Worm (Caenorhabditis elegans) whole organism, late embryonic: Measurements from ENCODE around the gene C02H6.3.

ENCODE experiments used
- Y22D7AL.16 ChIP-seq: sonication (generic microtip); optimal IDR thresholded peaks from 2 replicates; lab custom pipeline; 2016; ENCODE audit warnings: missing genetic modification characterization, missing compliant biosample characterization
- ahr-1 ChIP-seq: sonication (generic microtip); optimal IDR thresholded peaks from 2 replicates; lab custom pipeline; 2016; ENCODE audit warnings: missing genetic modification characterization, missing compliant biosample characterization
- ama-1 ChIP-seq: fragments of 150-350 bp; optimal IDR thresholded peaks from 2 replicates; lab custom pipeline; 2014
- ceh-14 ChIP-seq: sonication (generic microtip); optimal IDR thresholded peaks from 2 replicates; lab custom pipeline; 2016; ENCODE audit warnings: missing genotype, missing genetic modification characterization, missing compliant biosample characterization
- ceh-18 ChIP-seq: sonication (generic microtip); optimal IDR thresholded peaks from 2 replicates; lab custom pipeline; 2016; ENCODE audit warnings: missing genetic modification characterization, missing compliant biosample characterization
- ceh-2 ChIP-seq: sonication (generic microtip); optimal IDR thresholded peaks from 2 replicates; lab custom pipeline; 2016; ENCODE audit warnings: missing genotype, missing genetic modification characterization, missing compliant biosample characterization
- ceh-22 ChIP-seq: sonication (generic microtip); optimal IDR thresholded peaks from 2 replicates; lab custom pipeline; 2017; ENCODE audit warnings: missing biosample characterization, missing genetic modification characterization
- ceh-24 ChIP-seq: sonication (generic microtip); optimal IDR thresholded peaks from 2 replicates; lab custom pipeline; 2016; ENCODE audit warnings: mild to moderate bottlenecking, missing genetic modification characterization, missing compliant biosample characterization
- ceh-30 ChIP-seq: fragments of 150-350 bp; optimal IDR thresholded peaks from 2 replicates; lab custom pipeline; 2014; ENCODE audit warnings: missing biosample characterization, missing genetic modification characterization
- ceh-45 ChIP-seq: fragments of 200-800 bp; sonication (Bioruptor generic); IDR thresholded peaks from 2 replicates; pipeline ENCODE4 v1.3.6; 2022; ENCODE audit warnings: missing genetic modification reagents, missing genetic modification characterization, missing compliant biosample characterization
- ceh-6 ChIP-seq: fragments of 200-800 bp; sonication (Bioruptor generic); optimal IDR thresholded peaks from 2 replicates; lab custom pipeline; 2018; ENCODE audit warnings: mild to moderate bottlenecking, missing genetic modification characterization, missing compliant biosample characterization
- ceh-9 ChIP-seq: sonication (generic microtip); optimal IDR thresholded peaks from 2 replicates; lab custom pipeline; 2016; ENCODE audit warnings: mild to moderate bottlenecking, missing genetic modification characterization, inconsistent platforms, missing compliant biosample characterization
- elt-4 ChIP-seq: sonication (generic microtip); optimal IDR thresholded peaks from 2 replicates; lab custom pipeline; 2016; ENCODE audit warnings: missing genetic modification characterization, missing compliant biosample characterization
- ets-4 ChIP-seq: sonication (generic microtip); optimal IDR thresholded peaks from 2 replicates; lab custom pipeline; 2016; ENCODE audit warnings: missing genetic modification characterization, missing compliant biosample characterization
- fkh-10 ChIP-seq: fragments of 150-350 bp; optimal IDR thresholded peaks from 2 replicates; lab custom pipeline; 2014; ENCODE audit warnings: missing biosample characterization, missing genetic modification reagents, missing genetic modification characterization
- fkh-6 ChIP-seq: sonication (generic microtip); optimal IDR thresholded peaks from 2 replicates; lab custom pipeline; 2016; ENCODE audit warnings: missing genetic modification characterization, missing compliant biosample characterization
- hlh-13 ChIP-seq: fragments of 200-800 bp; sonication (Bioruptor generic); optimal IDR thresholded peaks from 2 replicates; lab custom pipeline; 2018; ENCODE audit warnings: mild to moderate bottlenecking, missing genetic modification characterization, missing compliant biosample characterization
- hlh-15 ChIP-seq: sonication (generic microtip); optimal IDR thresholded peaks from 2 replicates; lab custom pipeline; 2016; ENCODE audit warnings: missing genetic modification characterization, missing compliant biosample characterization
- hlh-30 ChIP-seq: sonication (generic microtip); optimal IDR thresholded peaks from 2 replicates; lab custom pipeline; 2017; ENCODE audit warnings: antibody characterized with exemption, missing genetic modification characterization, missing compliant biosample characterization; ENCODE audit not compliant: insufficient read depth
- hlh-8 ChIP-seq: sonication (generic microtip); optimal IDR thresholded peaks from 2 replicates; lab custom pipeline; 2016; ENCODE audit warnings: missing genotype, missing genetic modification characterization, missing compliant biosample characterization
- lim-6 ChIP-seq: sonication (generic microtip); optimal IDR thresholded peaks from 2 replicates; lab custom pipeline; 2016; ENCODE audit warnings: missing genetic modification characterization, missing compliant biosample characterization
- lin-11 ChIP-seq: fragments of 200-800 bp; sonication (Bioruptor generic); optimal IDR thresholded peaks from 2 replicates; lab custom pipeline; 2018; ENCODE audit warnings: mild to moderate bottlenecking, missing genetic modification characterization, missing compliant biosample characterization
- mec-3 ChIP-seq: sonication (generic microtip); optimal IDR thresholded peaks from 2 replicates; lab custom pipeline; 2016; ENCODE audit warnings: borderline replicate concordance, missing genetic modification characterization, missing compliant biosample characterization
- nhr-232 ChIP-seq: sonication (generic microtip); optimal IDR thresholded peaks from 2 replicates; lab custom pipeline; 2016; ENCODE audit warnings: missing genetic modification characterization, missing compliant biosample characterization
- npax-4 ChIP-seq: sonication (generic microtip); optimal IDR thresholded peaks from 2 replicates; lab custom pipeline; 2016; ENCODE audit warnings: missing genetic modification characterization, missing compliant biosample characterization
- odd-2 ChIP-seq: sonication (generic microtip); optimal IDR thresholded peaks from 2 replicates; lab custom pipeline; 2017; ENCODE audit warnings: antibody characterized with exemption, mild to moderate bottlenecking, missing genetic modification characterization, missing compliant biosample characterization
- pat-9 ChIP-seq: fragments of 200-800 bp; sonication (Bioruptor generic); optimal IDR thresholded peaks from 2 replicates; lab custom pipeline; 2018; ENCODE audit warnings: mild to moderate bottlenecking, missing genetic modification characterization, moderate library complexity, missing compliant biosample characterization
- pax-1 ChIP-seq: fragments of 150-350 bp; optimal IDR thresholded peaks from 2 replicates; lab custom pipeline; 2014; ENCODE audit warnings: missing biosample characterization, missing genetic modification characterization
- pha-4 ChIP-seq: fragments of 150-350 bp; optimal IDR thresholded peaks from 2 replicates; lab custom pipeline; 2018; ENCODE audit warnings: missing biosample characterization, missing genetic modification reagents, missing genetic modification characterization
- pqm-1 ChIP-seq: sonication (generic microtip); optimal IDR thresholded peaks from 2 replicates; lab custom pipeline; 2016; ENCODE audit warnings: missing genetic modification characterization, missing compliant biosample characterization
- pros-1 ChIP-seq: fragments of 150-350 bp; optimal IDR thresholded peaks from 2 replicates; lab custom pipeline; 2014; ENCODE audit warnings: missing biosample characterization, missing genetic modification reagents, missing genetic modification characterization
- ref-2 ChIP-seq: sonication (generic microtip); optimal IDR thresholded peaks from 2 replicates; lab custom pipeline; 2016; ENCODE audit warnings: missing genetic modification characterization, missing compliant biosample characterization
- rnt-1 ChIP-seq: sonication (generic microtip); optimal IDR thresholded peaks from 2 replicates; lab custom pipeline; 2016; ENCODE audit warnings: missing genetic modification characterization, missing compliant biosample characterization
- syd-9 ChIP-seq: sonication (generic microtip); optimal IDR thresholded peaks from 2 replicates; lab custom pipeline; 2016; ENCODE audit warnings: mild to moderate bottlenecking, missing genetic modification characterization, moderate library complexity, missing compliant biosample characterization
- tbx-7 ChIP-seq: sonication (generic microtip); optimal IDR thresholded peaks from 2 replicates; lab custom pipeline; 2016; ENCODE audit warnings: missing genotype, missing genetic modification characterization, missing compliant biosample characterization
- ttx-3 ChIP-seq: sonication (generic microtip); optimal IDR thresholded peaks from 2 replicates; lab custom pipeline; 2016; ENCODE audit warnings: missing genetic modification reagents, missing genetic modification characterization, missing compliant biosample characterization
- unc-42 ChIP-seq: sonication (generic microtip); optimal IDR thresholded peaks from 2 replicates; lab custom pipeline; 2016; ENCODE audit warnings: missing genotype, missing genetic modification characterization, missing compliant biosample characterization
- unc-86 ChIP-seq: sonication (generic microtip); optimal IDR thresholded peaks from 2 replicates; lab custom pipeline; 2016; ENCODE audit warnings: missing genetic modification characterization, missing compliant biosample characterization

C02H6.3 gene

DNA sequence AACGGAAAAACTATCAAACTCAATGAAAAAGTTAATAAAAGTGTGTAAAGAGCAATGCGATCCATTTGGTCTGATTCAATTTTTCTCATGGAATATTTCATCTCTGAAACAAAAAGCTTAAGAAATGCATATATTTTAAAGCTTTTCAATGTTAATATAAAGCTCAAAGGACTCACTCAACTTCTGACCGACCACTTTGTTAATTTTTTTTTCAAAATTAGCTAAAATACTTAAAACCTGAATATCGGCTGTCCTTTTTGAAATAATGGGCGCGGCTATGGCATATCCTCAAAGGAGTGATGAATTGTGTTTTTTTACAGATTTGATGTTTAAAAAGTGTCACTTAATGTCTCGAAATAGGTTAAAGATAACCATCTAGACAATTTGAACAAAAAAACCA is 2.1 kb upstream of the C02H6.3 start, which contains the start of gene C02H6.1:
Gene C02H6.1, minus strand, starts transcription at position 101 of the 400 bp plus-strand sequence.
- no peak for TF ChIP-seq hlh-13 (GFP tag; lab: Kevin White, UChicago)
- TF ChIP-seq mec-3 (tag; lab: Kevin White, UChicago) = no peak
- no peak for TF ChIP-seq nhr-232
- TF ChIP-seq unc-42 (tag; lab: Kevin White, UChicago) = no peak
- no peak for TF ChIP-seq lin-11 (tag; lab: Kevin White, UChicago)
- TF ChIP-seq ttx-3 (tag; lab: Kevin White, UChicago) = no peak
- no peak for TF ChIP-seq unc-86
- TF ChIP-seq ceh-9 = no peak
- TF ChIP-seq elt-4 = no peak
- no peak for TF ChIP-seq rnt-1
- TF ChIP-seq hlh-15 (tag; lab: Kevin White, UChicago) = no peak
- no peak for TF ChIP-seq ceh-45 (GFP tag; lab: Robert Waterston, UW)
- no peak for TF ChIP-seq npax-4 (tag; lab: Kevin White, UChicago)
- TF ChIP-seq fkh-6 (tag; lab: Kevin White, UChicago) = no peak
- TF ChIP-seq ceh-30 (tag; lab: Kevin White, UChicago) = no peak
- TF ChIP-seq ama-1 (lab: Kevin White, UChicago) = no peak
- no peak for TF ChIP-seq ceh-6
- TF ChIP-seq ref-2 (tag; lab: Kevin White, UChicago) = no peak
- no peak for TF ChIP-seq pros-1
- no peak for TF ChIP-seq ceh-24 (tag; lab: Kevin White, UChicago)

DNA sequence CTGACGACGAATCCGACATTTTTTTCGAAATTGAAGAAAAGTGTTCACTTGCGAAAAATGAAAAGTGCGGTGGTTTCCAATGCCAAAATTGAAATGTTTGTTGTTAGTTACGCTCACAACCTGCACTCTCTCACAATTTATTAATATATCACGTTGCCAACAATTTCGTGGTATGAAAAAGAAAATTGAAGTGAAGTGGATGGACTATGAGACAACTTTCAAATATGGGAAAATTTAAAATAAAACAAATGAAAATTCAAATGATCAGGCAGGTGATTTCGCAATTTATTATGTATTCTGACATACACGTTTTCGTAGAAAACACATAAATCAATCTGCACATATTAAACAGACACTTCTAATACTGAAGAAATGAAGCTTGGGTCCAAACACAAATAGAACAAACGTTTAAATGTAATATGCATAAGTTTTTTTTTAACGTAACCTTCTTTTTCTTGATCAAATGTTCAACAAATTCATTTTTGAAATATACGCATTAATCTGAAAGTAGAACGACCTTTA is 1.5 kb downstream of the C02H6.3 start, which contains the start of gene srp-6:
Gene srp-6, minus strand, starts transcription at position 51 of the 522 bp plus-strand sequence.
- TF ChIP-seq tbx-7 (tag; lab: Kevin White, UChicago) = no peak
- no peak for TF ChIP-seq odd-2 (tag; lab: Kevin White, UChicago)
- no peak for TF ChIP-seq ref-2 (tag; lab: Kevin White, UChicago)
- TF ChIP-seq hlh-8 (tag; lab: Kevin White, UChicago) = no peak
- TF ChIP-seq pax-1 = no peak
- TF ChIP-seq rnt-1 = no peak

DNA sequence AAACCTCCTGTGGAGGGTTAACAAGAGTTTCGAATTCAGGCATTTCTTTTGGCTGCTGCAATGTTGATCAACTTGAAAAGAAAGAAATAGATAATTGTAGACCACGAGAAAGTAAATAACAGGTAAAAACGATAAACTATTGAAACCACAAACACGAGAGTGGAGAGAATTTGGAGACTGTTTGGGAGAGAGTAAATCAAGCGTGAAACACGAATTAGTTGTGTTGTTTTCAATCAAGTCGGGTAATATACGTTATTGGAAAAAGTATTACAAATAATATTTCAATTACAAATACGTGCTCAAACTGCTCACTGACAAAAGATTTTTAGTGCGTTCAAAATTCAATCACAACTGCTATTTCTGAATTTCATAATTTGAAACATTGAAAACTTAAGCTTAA is 6.6 kb downstream of the C02H6.3 start, which contains the start of gene C03G6.17:
Gene C03G6.17, minus strand, starts transcription at position 101 of the 400 bp plus-strand sequence.
- no peak for TF ChIP-seq hlh-30 (tag; lab: Kevin White, UChicago)

DNA sequence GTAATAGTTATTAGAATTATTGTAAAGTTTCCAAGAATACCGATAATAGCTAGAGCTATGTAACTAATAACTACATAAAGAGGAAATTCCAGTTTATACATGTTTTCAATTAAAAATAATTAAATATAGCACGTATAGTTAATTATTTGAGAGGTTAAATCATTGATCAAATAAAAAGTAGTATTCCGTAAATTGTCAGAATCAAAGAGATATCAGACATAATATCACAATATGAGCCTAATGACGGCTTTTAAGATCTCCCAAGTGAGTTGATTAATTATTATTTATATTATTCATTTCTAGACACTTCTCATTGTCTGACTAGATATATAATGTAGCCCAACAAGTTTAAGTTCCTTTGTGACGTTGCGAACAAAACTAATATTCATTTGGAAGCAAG is 8.3 kb downstream of the C02H6.3 start, which contains the start of gene srsx-24:
Gene srsx-24, minus strand, starts transcription at position 101 of the 400 bp plus-strand sequence.
- TF ChIP-seq pha-4 (no peak), pros-1 (no peak), ahr-1 (tag; lab: Kevin White, UChicago) (no peak), Y22D7AL.16 (tag; lab: Kevin White, UChicago) (no peak), ref-2 (tag; lab: Kevin White, UChicago) (no peak), ceh-6 (no peak), pat-9 (tag; lab: Kevin White, UChicago) (no peak), fkh-10 (GFP tag; lab: Kevin White, UChicago) (no peak), ceh-18 (tag; lab: Kevin White, UChicago) (no peak), ceh-22 (no peak), ama-1 (lab: Kevin White, UChicago) (no peak), ets-4 (tag; lab: Kevin White, UChicago) (no peak), tbx-7 (tag; lab: Kevin White, UChicago) (no peak), lim-6 (no peak), pqm-1 (tag; lab: Kevin White, UChicago) (no peak), syd-9 (tag; lab: Kevin White, UChicago) (no peak)

DNA sequence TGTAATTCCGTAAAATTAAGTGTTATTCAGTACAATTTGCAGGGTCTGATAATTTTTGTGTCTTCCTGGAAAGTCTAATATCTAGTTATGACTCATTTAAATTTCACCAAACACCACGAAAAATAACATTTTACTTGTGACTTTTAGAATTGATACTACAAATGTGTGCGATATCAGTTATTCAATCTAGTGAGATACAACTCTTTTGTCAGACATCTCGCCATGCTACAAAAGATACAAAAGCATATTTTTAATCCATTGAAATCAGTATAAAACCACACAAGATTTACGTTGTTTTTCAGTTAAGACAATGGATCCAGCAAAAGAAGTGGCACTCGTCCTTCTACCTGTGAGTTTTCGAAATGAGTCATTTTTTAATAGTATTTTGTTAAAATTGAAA is 13.6 kb downstream of the C02H6.3 start, which contains the start of gene srx-56:
Gene srx-56, plus strand, starts transcription at position 301 of the 400 bp plus-strand sequence.
- TF ChIP-seq ceh-22 = no peak
- TF ChIP-seq ceh-18 (tag; lab: Kevin White, UChicago) = no peak
- no peak for TF ChIP-seq elt-4
- TF ChIP-seq fkh-6 (tag; lab: Kevin White, UChicago) = no peak
- TF ChIP-seq ceh-2 (tag; lab: Kevin White, UChicago) = no peak
- no peak for TF ChIP-seq ahr-1 (tag; lab: Kevin White, UChicago)
- no peak for TF ChIP-seq tbx-7 (tag; lab: Kevin White, UChicago)
- no peak for TF ChIP-seq lim-6
- no peak for TF ChIP-seq ref-2 (tag; lab: Kevin White, UChicago)
- TF ChIP-seq unc-86 = no peak
- TF ChIP-seq nhr-232 = no peak
- no peak for TF ChIP-seq ceh-14
- no peak for TF ChIP-seq ets-4 (tag; lab: Kevin White, UChicago)
- no peak for TF ChIP-seq rnt-1
- no peak for TF ChIP-seq hlh-13 (GFP tag; lab: Kevin White, UChicago)
- TF ChIP-seq hlh-30 (tag; lab: Kevin White, UChicago) = no peak
- TF ChIP-seq fkh-10 (GFP tag; lab: Kevin White, UChicago) = no peak
